Fruit fly (Drosophila melanogaster) whole organism, embryonic: ENCODE measurements around the gene Rsph1.

Experiments used
- ATbp ChIP-seq: fragments of 200-800 bp; sonication (Bioruptor generic); optimal IDR thresholded peaks from 2 replicates; lab custom pipeline; 2017; ENCODE audit warnings: missing biosample characterization, mild to moderate bottlenecking, missing genetic modification characterization, missing genetic modification reagents
- Atf6 ChIP-seq: fragments of 200-800 bp; sonication (Bioruptor generic); IDR thresholded peaks from 2 replicates; pipeline ENCODE4 v1.3.6; 2022; ENCODE audit warnings: missing biosample characterization, missing genetic modification characterization
- BEAF-32 ChIP-seq: fragments of 200-800 bp; sonication (Bioruptor generic); optimal IDR thresholded peaks from 3 replicates; lab custom pipeline; 2017; ENCODE audit warnings: missing biosample characterization, missing genetic modification characterization, mild to moderate bottlenecking, moderate library complexity, missing genetic modification reagents
- Bdp1 ChIP-seq: fragments of 200-800 bp; sonication (Bioruptor generic); optimal IDR thresholded peaks from 3 replicates; lab custom pipeline; 2016; ENCODE audit warnings: missing biosample characterization, missing genetic modification characterization
- Bteb2 ChIP-seq: fragments of 200-800 bp; sonication (Bioruptor generic); optimal IDR thresholded peaks from 2 replicates; lab custom pipeline; 2016; ENCODE audit warnings: missing biosample characterization, missing genetic modification characterization
- CG10366 ChIP-seq: fragments of 200-800 bp; sonication (Bioruptor generic); IDR thresholded peaks from 2 replicates; pipeline ENCODE4 v1.3.6; 2022; ENCODE audit warnings: missing biosample characterization, missing genetic modification characterization
- CG12155 ChIP-seq: fragments of 200-800 bp; sonication (Bioruptor generic); optimal IDR thresholded peaks from 3 replicates; lab custom pipeline; 2016; ENCODE audit warnings: missing biosample characterization, missing genetic modification characterization
- CG13123 ChIP-seq: fragments of 200-800 bp; sonication (Bioruptor generic); optimal IDR thresholded peaks from 2 replicates; lab custom pipeline; 2016; ENCODE audit warnings: missing biosample characterization, missing genetic modification characterization
- CG13287 ChIP-seq: fragments of 200-800 bp; sonication (Bioruptor generic); IDR thresholded peaks from 2 replicates; pipeline ENCODE4 v1.3.6; 2022; ENCODE audit warnings: missing biosample characterization, missing genetic modification characterization; ENCODE audit not compliant: partially characterized antibody
- CG14710 ChIP-seq: fragments of 200-800 bp; sonication (Bioruptor generic); optimal IDR thresholded peaks from 3 replicates; lab custom pipeline; 2019; ENCODE audit warnings: missing biosample characterization, mild to moderate bottlenecking, missing genetic modification characterization, moderate library complexity
- CG15073 ChIP-seq: fragments of 200-800 bp; sonication (Bioruptor generic); optimal IDR thresholded peaks from 2 replicates; lab custom pipeline; 2016; ENCODE audit warnings: missing biosample characterization, missing genetic modification characterization
- CG18476 ChIP-seq: fragments of 200-800 bp; sonication (Bioruptor generic); optimal IDR thresholded peaks from 2 replicates; lab custom pipeline; 2016; ENCODE audit warnings: missing biosample characterization, mild to moderate bottlenecking, missing genetic modification characterization
- CG18599 ChIP-seq: fragments of 200-800 bp; sonication (Bioruptor generic); optimal IDR thresholded peaks from 3 replicates; lab custom pipeline; 2017; ENCODE audit warnings: missing biosample characterization, missing genetic modification characterization, mild to moderate bottlenecking, moderate library complexity, missing genetic modification reagents
- CG2116 ChIP-seq: fragments of 200-800 bp; sonication (Bioruptor generic); optimal IDR thresholded peaks from 3 replicates; lab custom pipeline; 2018; ENCODE audit warnings: missing biosample characterization, mild to moderate bottlenecking, missing genetic modification characterization
- CG2889 ChIP-seq: fragments of 200-800 bp; sonication (Bioruptor generic); IDR thresholded peaks from 3 replicates; pipeline ENCODE4 v1.3.6; 2022; ENCODE audit warnings: missing biosample characterization, missing genetic modification characterization
- CG32532 ChIP-seq: fragments of 200-800 bp; sonication (Bioruptor generic); IDR thresholded peaks from 2 replicates; pipeline ENCODE4 v1.3.6; 2022; ENCODE audit warnings: missing biosample characterization, missing genetic modification characterization
- CG34422 ChIP-seq: fragments of 200-800 bp; sonication (Bioruptor generic); IDR thresholded peaks from 3 replicates; pipeline ENCODE4 v1.3.6; 2022; ENCODE audit warnings: missing biosample characterization, missing genetic modification characterization
- CG4328 ChIP-seq: fragments of 200-800 bp; sonication (Bioruptor generic); optimal IDR thresholded peaks from 3 replicates; lab custom pipeline; 2017; ENCODE audit warnings: missing biosample characterization, missing genetic modification reagents, missing genetic modification characterization
- CG4730 ChIP-seq: fragments of 200-800 bp; sonication (Bioruptor generic); IDR thresholded peaks from 2 replicates; pipeline ENCODE4 v1.3.6; 2022; ENCODE audit warnings: missing biosample characterization, missing genetic modification characterization
- CG6272 ChIP-seq: fragments of 200-800 bp; sonication (Bioruptor generic); IDR thresholded peaks from 2 replicates; pipeline ENCODE4 v1.3.6; 2022; ENCODE audit warnings: missing biosample characterization, missing genetic modification characterization
- CG8290 ChIP-seq, 3 experiments: fragments of 200-800 bp; sonication (Bioruptor generic); optimal IDR thresholded peaks; 2 replicates each; lab custom pipeline; 2016 to 2019; ENCODE audit warnings: missing biosample characterization in 3 of 3, missing genetic modification characterization in 3 of 3, mild to moderate bottlenecking in 2 of 3, moderate library complexity in 1 of 3
- D19B ChIP-seq: fragments of 200-800 bp; sonication (Bioruptor generic); optimal IDR thresholded peaks from 2 replicates; lab custom pipeline; 2017; ENCODE audit warnings: missing biosample characterization, mild to moderate bottlenecking, missing genetic modification characterization
- E2f1 ChIP-seq: fragments of 200-800 bp; sonication (Bioruptor generic); IDR thresholded peaks from 2 replicates; pipeline ENCODE4 v1.3.6; 2022; ENCODE audit warnings: missing biosample characterization, missing genetic modification characterization
- Ets65A ChIP-seq: fragments of 200-800 bp; sonication (Bioruptor generic); peaks from one replicate; lab custom pipeline; 2016; ENCODE audit warnings: missing biosample characterization, missing genetic modification characterization
- Hr3 ChIP-seq: fragments of 200-800 bp; sonication (Bioruptor generic); optimal IDR thresholded peaks from 3 replicates; lab custom pipeline; 2016; ENCODE audit warnings: missing biosample characterization, missing genetic modification characterization
- Mad ChIP-seq: fragments of 200-800 bp; sonication (Bioruptor generic); optimal IDR thresholded peaks from 2 replicates; lab custom pipeline; 2016; ENCODE audit warnings: missing biosample characterization, missing genetic modification characterization
- NC2β ChIP-seq: fragments of 200-800 bp; sonication (Bioruptor generic); optimal IDR thresholded peaks from 2 replicates; lab custom pipeline; 2016; ENCODE audit warnings: missing biosample characterization, missing genetic modification characterization
- Neu2 ChIP-seq: fragments of 200-800 bp; sonication (Bioruptor generic); optimal IDR thresholded peaks from 3 replicates; lab custom pipeline; 2016; ENCODE audit warnings: missing biosample characterization, missing genetic modification characterization, borderline replicate concordance
- Nf-YB ChIP-seq: fragments of 200-800 bp; sonication (Bioruptor generic); optimal IDR thresholded peaks from 3 replicates; lab custom pipeline; 2019; ENCODE audit warnings: missing biosample characterization, mild to moderate bottlenecking, missing genetic modification characterization, moderate library complexity
- Optix ChIP-seq: fragments of 200-800 bp; sonication (Bioruptor generic); IDR thresholded peaks from 3 replicates; pipeline ENCODE4 v1.3.6; 2022; ENCODE audit warnings: missing biosample characterization, missing genetic modification characterization
- Poxn ChIP-seq: fragments of 200-800 bp; sonication (Bioruptor generic); IDR thresholded peaks from 2 replicates; pipeline ENCODE4 v1.3.6; 2022; ENCODE audit warnings: missing biosample characterization, missing genetic modification characterization
- Ptx1 ChIP-seq: fragments of 200-800 bp; sonication (Bioruptor generic); IDR thresholded peaks from 2 replicates; pipeline ENCODE4 v1.3.6; 2022; ENCODE audit warnings: missing biosample characterization, missing genetic modification characterization
- Rfx ChIP-seq: fragments of 200-800 bp; sonication (Bioruptor generic); IDR thresholded peaks from 2 replicates; pipeline ENCODE4 v1.3.6; 2022; ENCODE audit warnings: missing biosample characterization, missing genetic modification characterization
- Sry-β ChIP-seq: fragments of 200-800 bp; sonication (Bioruptor generic); optimal IDR thresholded peaks from 2 replicates; lab custom pipeline; 2018; ENCODE audit warnings: missing biosample characterization, mild to moderate bottlenecking, missing genetic modification characterization, moderate library complexity
- Ssrp ChIP-seq: fragments of 200-800 bp; sonication (Bioruptor generic); optimal IDR thresholded peaks from 2 replicates; lab custom pipeline; 2018; ENCODE audit warnings: missing biosample characterization, mild to moderate bottlenecking, missing genetic modification characterization, moderate library complexity
- Xrp1 ChIP-seq: fragments of 200-800 bp; sonication (Bioruptor generic); IDR thresholded peaks from 2 replicates; pipeline ENCODE4 v1.3.6; 2022; ENCODE audit warnings: missing biosample characterization, missing genetic modification characterization
- ase ChIP-seq: fragments of 200-800 bp; sonication (Bioruptor generic); IDR thresholded peaks from 3 replicates; pipeline ENCODE4 v1.3.6; 2022; ENCODE audit warnings: missing biosample characterization, missing genetic modification characterization
- chif ChIP-seq, 2 experiments: fragments of 200-800 bp; sonication (Bioruptor generic); optimal IDR thresholded peaks; 3 replicates each; lab custom pipeline; 2016; ENCODE audit warnings: missing biosample characterization in 2 of 2, missing genetic modification characterization in 2 of 2
- crc ChIP-seq: fragments of 200-800 bp; sonication (Bioruptor generic); optimal IDR thresholded peaks from 2 replicates; lab custom pipeline; 2016; ENCODE audit warnings: missing biosample characterization, missing genetic modification characterization
- jumu ChIP-seq: fragments of 200-800 bp; sonication (Bioruptor generic); optimal IDR thresholded peaks from 3 replicates; lab custom pipeline; 2016; ENCODE audit warnings: missing biosample characterization, missing genetic modification characterization
- klu ChIP-seq: fragments of 200-800 bp; sonication (Bioruptor generic); IDR thresholded peaks from 2 replicates; pipeline ENCODE4 v1.3.6; 2022; ENCODE audit warnings: missing biosample characterization, missing genetic modification characterization
- lilli ChIP-seq: fragments of 200-800 bp; sonication (Bioruptor generic); optimal IDR thresholded peaks from 3 replicates; lab custom pipeline; 2016; ENCODE audit warnings: missing biosample characterization, missing genetic modification characterization
- lmd ChIP-seq: fragments of 200-800 bp; sonication (Bioruptor generic); IDR thresholded peaks from 2 replicates; pipeline ENCODE4 v1.3.6; 2022; ENCODE audit warnings: missing biosample characterization, missing genetic modification characterization
- psq ChIP-seq: fragments of 200-800 bp; sonication (Bioruptor generic); optimal IDR thresholded peaks from 2 replicates; lab custom pipeline; 2017; ENCODE audit warnings: missing biosample characterization, missing genetic modification characterization
- rib ChIP-seq: fragments of 200-800 bp; sonication (Bioruptor generic); IDR thresholded peaks from 2 replicates; pipeline ENCODE4 v1.3.6; 2022; ENCODE audit warnings: missing biosample characterization, missing genetic modification characterization
- schlank ChIP-seq: fragments of 200-800 bp; sonication (Bioruptor generic); optimal IDR thresholded peaks from 2 replicates; lab custom pipeline; 2018; ENCODE audit warnings: missing biosample characterization, mild to moderate bottlenecking, missing genetic modification characterization
- sens ChIP-seq: fragments of 200-800 bp; sonication (Bioruptor generic); peaks from one replicate; lab custom pipeline; 2016; ENCODE audit warnings: missing biosample characterization, missing genetic modification characterization
- slbo ChIP-seq: fragments of 200-800 bp; sonication (Bioruptor generic); IDR thresholded peaks from 2 replicates; pipeline ENCODE4 v1.3.6; 2022; ENCODE audit warnings: missing biosample characterization, missing genetic modification characterization
- trem ChIP-seq: fragments of 200-800 bp; optimal IDR thresholded peaks from 3 replicates; lab custom pipeline; 2019; ENCODE audit warnings: missing biosample characterization, mild to moderate bottlenecking, missing genetic modification characterization, moderate library complexity
- tup ChIP-seq: fragments of 200-800 bp; sonication (Bioruptor generic); optimal IDR thresholded peaks from 2 replicates; lab custom pipeline; 2016; ENCODE audit warnings: missing biosample characterization, mild to moderate bottlenecking, missing genetic modification characterization, moderate library complexity
- usp ChIP-seq: fragments of >200 bp; optimal IDR thresholded peaks from 2 replicates; lab custom pipeline; 2017; ENCODE audit warnings: missing biosample characterization, missing genetic modification characterization
- zfh2 ChIP-seq: fragments of 200-800 bp; sonication (Bioruptor generic); optimal IDR thresholded peaks from 2 replicates; lab custom pipeline; 2016; ENCODE audit warnings: missing biosample characterization, missing genetic modification characterization

Gene Rsph1

DNA sequence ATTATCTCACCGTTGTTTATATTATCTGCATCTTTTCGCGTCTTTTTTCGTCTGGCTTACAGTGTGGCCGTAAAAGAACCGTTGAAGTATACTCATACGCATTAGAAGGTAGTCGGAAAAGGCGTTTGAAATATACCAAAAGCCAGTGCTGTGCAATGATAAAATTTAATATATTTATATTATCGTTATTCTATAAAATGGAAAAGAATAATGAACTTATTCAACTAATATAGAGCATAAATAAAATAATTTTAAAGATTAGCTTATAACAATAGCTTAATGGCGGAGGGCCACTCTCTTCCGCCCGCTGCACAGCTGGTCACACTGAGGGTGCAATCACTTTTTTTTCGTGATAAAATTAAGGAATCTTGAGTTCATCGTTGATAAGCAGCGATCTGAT lies 8.6 kb downstream of the Rsph1 start, which contains the start of the genes CG16974 and Edem2 (continued):
- peak; percentile 74 for TF ChIP-seq CG2116
- TF ChIP-seq lmd: peak; percentile 74
- peak; percentile 90 for TF ChIP-seq CG14710 (tag; lab: Kevin White, UChicago)
- TF ChIP-seq CG18476 (GFP tag; lab: Kevin White, UChicago): peak; percentile 80
- TF ChIP-seq Ptx1: peak; percentile 88
- no peak for TF ChIP-seq D19B
- TF ChIP-seq CG18599 (GFP tag; lab: Kevin White, UChicago): no peak
- TF ChIP-seq Bteb2 (GFP tag; lab: Kevin White, UChicago): peak; percentile 8
- TF ChIP-seq Mad (GFP tag; lab: Kevin White, UChicago): peak; percentile 54
- TF ChIP-seq sens (GFP tag; lab: Kevin White, UChicago): no peak
- TF ChIP-seq tup (GFP tag; lab: Kevin White, UChicago): peak; percentile 66
- peak; percentile 64 for TF ChIP-seq E2f1
- peak; percentile 46 for TF ChIP-seq psq (GFP tag; lab: Kevin White, UChicago)
- peak; percentile 81 for TF ChIP-seq Rfx
- TF ChIP-seq BEAF-32 (GFP tag; lab: Kevin White, UChicago): peak; percentile 56
- TF ChIP-seq schlank (tag; lab: Kevin White, UChicago): no peak
- TF ChIP-seq Optix (GFP tag; lab: Robert Waterston, UW): peak; percentile 61; the same call in 1 of the 3 replicates
- peak; percentile 40 for TF ChIP-seq Nf-YB (GFP tag; lab: Kevin White, UChicago)
- peak; percentile 91 for TF ChIP-seq Ets65A (GFP tag; lab: Kevin White, UChicago)
- TF ChIP-seq Sry-β: peak; percentile 6
- TF ChIP-seq klu (GFP tag; lab: Robert Waterston, UW): peak; percentile 73
- peak; percentile 3 for TF ChIP-seq jumu (GFP tag; lab: Kevin White, UChicago)
- TF ChIP-seq CG8290 (GFP tag; optimal IDR thresholded peaks at IDR 0.05; lab: Kevin White, UChicago): no peak
- TF ChIP-seq CG8290 (tag; optimal IDR thresholded peaks at IDR 0.05; lab: Kevin White, UChicago): no peak
- peak; percentile 84 for TF ChIP-seq CG12155 (GFP tag; lab: Kevin White, UChicago)
- peak; percentile 87 for TF ChIP-seq trem (tag; lab: Kevin White, UChicago)
- TF ChIP-seq Neu2 (GFP tag; lab: Kevin White, UChicago): no peak
- TF ChIP-seq CG2889 (GFP tag; lab: Robert Waterston, UW): peak; percentile 40; the same call in 1 of the 3 replicates
- peak; percentile 65 for TF ChIP-seq rib (GFP tag; lab: Robert Waterston, UW)
- peak; percentile 64 for TF ChIP-seq CG13123
- TF ChIP-seq Poxn (GFP tag; lab: Robert Waterston, UW): no peak
- TF ChIP-seq CG15073 (GFP tag; lab: Kevin White, UChicago): no peak
- peak in 1 of 2 experiments; percentile 40 for TF ChIP-seq chif (GFP tag; optimal IDR thresholded peaks at IDR 0.05; lab: Kevin White, UChicago)
- peak; percentile 71 for TF ChIP-seq CG32532 (GFP tag; lab: Robert Waterston, UW)
- TF ChIP-seq slbo: peak; percentile 89
- TF ChIP-seq CG4328 (GFP tag; lab: Kevin White, UChicago): no peak
- TF ChIP-seq ase (GFP tag; lab: Robert Waterston, UW): peak; percentile 48; the same call in 2 of the 3 replicates
- TF ChIP-seq lilli (GFP tag; lab: Kevin White, UChicago): peak; percentile 79
- no peak for TF ChIP-seq ATbp (GFP tag; lab: Kevin White, UChicago)
- TF ChIP-seq CG4730 (GFP tag; lab: Robert Waterston, UW): peak; percentile 69
- TF ChIP-seq Xrp1 (GFP tag; lab: Robert Waterston, UW): peak; percentile 85
- TF ChIP-seq CG6272 (GFP tag; lab: Robert Waterston, UW): peak; percentile 67; the same call in 1 of the 2 replicates
- TF ChIP-seq Hr3: peak; percentile 78
- TF ChIP-seq CG13287: peak; percentile 34; the same call in 1 of the 2 replicates
- TF ChIP-seq CG34422 (GFP tag; lab: Robert Waterston, UW): peak; percentile 84
- peak; percentile 70; the same call in 1 of the 2 replicates for TF ChIP-seq Atf6 (GFP tag; lab: Robert Waterston, UW)
- TF ChIP-seq zfh2: peak; percentile 58
- TF ChIP-seq Bdp1 (GFP tag; lab: Kevin White, UChicago): peak; percentile 45
- TF ChIP-seq usp (GFP tag; lab: Kevin White, UChicago): no peak
- TF ChIP-seq crc: no peak
- TF ChIP-seq Ssrp (tag; lab: Kevin White, UChicago): peak; percentile 60
- no peak for TF ChIP-seq NC2β (GFP tag; lab: Kevin White, UChicago)
- 0 out of 2 replicates have a peak, but pooled peaks have one; percentile 49 for TF ChIP-seq CG10366 (GFP tag; lab: Robert Waterston, UW)
